Comparison of ENCODE assay signal across 1 fruit fly cellular context in genomic region chrX:3355180-3355579, dm6.
TF ChIP-seq lines count a peak whose summit lies in the region.

No protein-coding gene starts in this region.

TF ChIP-seq in whole organism, embryonic, 481 proteins besides CTCF, POLR2A, EP300 and RAD21 (continued from another document):
- peak; percentile 84 for TF ChIP-seq CG12391 (tag; optimal IDR thresholded peaks at IDR 0.05; lab: Kevin White, UChicago)
- TF ChIP-seq Eip74EF (GFP tag; optimal IDR thresholded peaks at IDR 0.05; lab: Kevin White, UChicago): peak in 1 of 2 experiments; percentile 42
- TF ChIP-seq CG10147 (GFP tag; optimal IDR thresholded peaks at IDR 0.05; lab: Kevin White, UChicago): peak; percentile 57
- TF ChIP-seq run (tag; optimal IDR thresholded peaks at IDR 0.05; lab: Kevin White, UChicago): no peak
- peak; percentile 2 to 67 for TF ChIP-seq chif (GFP tag; optimal IDR thresholded peaks at IDR 0.05; lab: Kevin White, UChicago)
- TF ChIP-seq CG10462 (GFP tag; optimal IDR thresholded peaks at IDR 0.05; lab: Kevin White, UChicago): peak; percentile 57
- peak; percentile 65 for TF ChIP-seq ind (GFP tag; optimal IDR thresholded peaks at IDR 0.05; lab: Kevin White, UChicago)
- TF ChIP-seq Oaz (GFP tag; IDR thresholded peaks at IDR 0.05; lab: Robert Waterston, UW): 0 out of 2 replicates have a peak, but pooled peaks have one; percentile 32
- TF ChIP-seq CG3838 (GFP tag; optimal IDR thresholded peaks at IDR 0.05; lab: Kevin White, UChicago): no peak
- peak; percentile 76 for TF ChIP-seq PHDP (tag; optimal IDR thresholded peaks at IDR 0.05; lab: Kevin White, UChicago)
- TF ChIP-seq NC2α (GFP tag; optimal IDR thresholded peaks at IDR 0.05; lab: Kevin White, UChicago): no peak
- TF ChIP-seq fu2 (GFP tag; optimal IDR thresholded peaks at IDR 0.05; lab: Kevin White, UChicago): no peak
- no peak for TF ChIP-seq CG17802 (tag; optimal IDR thresholded peaks at IDR 0.05; lab: Kevin White, UChicago)
- no peak for TF ChIP-seq CG18011 (GFP tag; optimal IDR thresholded peaks at IDR 0.05; lab: Kevin White, UChicago)
- TF ChIP-seq Abd-B (GFP tag; optimal IDR thresholded peaks at IDR 0.05; lab: Kevin White, UChicago): peak; percentile 67
- peak; percentile 34 for TF ChIP-seq trh (GFP tag; optimal IDR thresholded peaks at IDR 0.05; lab: Kevin White, UChicago)
- peak; percentile 92 for TF ChIP-seq ara (GFP tag; IDR thresholded peaks at IDR 0.05; lab: Robert Waterston, UW)
- TF ChIP-seq pnt (GFP tag; optimal IDR thresholded peaks at IDR 0.05; lab: Kevin White, UChicago): peak; percentile 32
- peak; percentile 66 for TF ChIP-seq CG17385 (GFP tag; optimal IDR thresholded peaks at IDR 0.05; lab: Kevin White, UChicago)
- TF ChIP-seq CG2120 (GFP tag; optimal IDR thresholded peaks at IDR 0.05; lab: Kevin White, UChicago): peak; percentile 65
- peak; percentile 83 for TF ChIP-seq CG7372 (GFP tag; IDR thresholded peaks at IDR 0.05; lab: Robert Waterston, UW)
- TF ChIP-seq Sin3A (optimal IDR thresholded peaks at IDR 0.05; lab: Kevin White, UChicago): no peak
- peak; percentile 73 for TF ChIP-seq CG14441 (GFP tag; IDR thresholded peaks at IDR 0.05; lab: Robert Waterston, UW)
- no peak for TF ChIP-seq slp2 (GFP tag; optimal IDR thresholded peaks at IDR 0.05; lab: Kevin White, UChicago)
- TF ChIP-seq Spps (tag; optimal IDR thresholded peaks at IDR 0.05; lab: Kevin White, UChicago): peak; percentile 80
- no peak for TF ChIP-seq fru (optimal IDR thresholded peaks at IDR 0.05; lab: Kevin White, UChicago)
- TF ChIP-seq psq (GFP tag; optimal IDR thresholded peaks at IDR 0.05; lab: Kevin White, UChicago): peak; percentile 29
- peak; percentile 76 for TF ChIP-seq CG31441 (GFP tag; IDR thresholded peaks at IDR 0.05; lab: Robert Waterston, UW)
- peak; percentile 91 for TF ChIP-seq otp (GFP tag; IDR thresholded peaks at IDR 0.05; lab: Robert Waterston, UW)
- peak; percentile 12 for TF ChIP-seq Dad (GFP tag; optimal IDR thresholded peaks at IDR 0.05; lab: Kevin White, UChicago)
- 0 out of 3 replicates have a peak, but pooled peaks have one; percentile 12 for TF ChIP-seq z (GFP tag; IDR thresholded peaks at IDR 0.05; lab: Robert Waterston, UW)
- peak; percentile 93 for TF ChIP-seq CG15696 (tag; optimal IDR thresholded peaks at IDR 0.05; lab: Kevin White, UChicago)
- TF ChIP-seq CG31365 (tag; optimal IDR thresholded peaks at IDR 0.05; lab: Kevin White, UChicago): no peak
- TF ChIP-seq crc (GFP tag; optimal IDR thresholded peaks at IDR 0.05; lab: Kevin White, UChicago): peak; percentile 2
- no peak for TF ChIP-seq vnd (GFP tag; IDR thresholded peaks at IDR 0.05; lab: Robert Waterston, UW; ENCODE audit: partially characterized antibody)
- no peak for TF ChIP-seq hth (optimal IDR thresholded peaks at IDR 0.05; lab: Kevin White, UChicago)
- TF ChIP-seq H2.0 (GFP tag; IDR thresholded peaks at IDR 0.05; lab: Robert Waterston, UW): peak; percentile 80
- no peak for TF ChIP-seq CG9797 (GFP tag; optimal IDR thresholded peaks at IDR 0.05; lab: Kevin White, UChicago)
- TF ChIP-seq oc (tag; optimal IDR thresholded peaks at IDR 0.05; lab: Kevin White, UChicago): peak; percentile 69
- TF ChIP-seq CG13775 (GFP tag; optimal IDR thresholded peaks at IDR 0.05; lab: Kevin White, UChicago): peak; percentile 84
- no peak for TF ChIP-seq Tbp (GFP tag; optimal IDR thresholded peaks at IDR 0.05; lab: Kevin White, UChicago)
- peak; percentile 85 for TF ChIP-seq CG1024 (GFP tag; IDR thresholded peaks at IDR 0.05; lab: Robert Waterston, UW)
- no peak for TF ChIP-seq Hmx (GFP tag; optimal IDR thresholded peaks at IDR 0.05; lab: Kevin White, UChicago)
- TF ChIP-seq chn (GFP tag; optimal IDR thresholded peaks at IDR 0.05; lab: Kevin White, UChicago): peak; percentile 38
- TF ChIP-seq CG2678 (tag; optimal IDR thresholded peaks at IDR 0.05; lab: Kevin White, UChicago): peak; percentile 83
- peak; percentile 11 for TF ChIP-seq exex (tag; optimal IDR thresholded peaks at IDR 0.05; lab: Kevin White, UChicago)
- TF ChIP-seq ranshi (GFP tag; IDR thresholded peaks at IDR 0.05; lab: Robert Waterston, UW): peak; percentile 85
- peak; percentile 74 for TF ChIP-seq CG18599 (GFP tag; optimal IDR thresholded peaks at IDR 0.05; lab: Kevin White, UChicago)
- peak; percentile 59; the same call in 1 of the 2 replicates for TF ChIP-seq aop (GFP tag; IDR thresholded peaks at IDR 0.05; lab: Robert Waterston, UW)
- TF ChIP-seq CG18262 (tag; optimal IDR thresholded peaks at IDR 0.05; lab: Kevin White, UChicago): peak; percentile 87
- TF ChIP-seq CG9817 (tag; optimal IDR thresholded peaks at IDR 0.05; lab: Kevin White, UChicago): peak; percentile 60
- peak; percentile 82 for TF ChIP-seq croc (GFP tag; conservative IDR thresholded peaks at IDR 0.05; lab: Robert Waterston, UW)
- peak; percentile 72 for TF ChIP-seq bcd (GFP tag; optimal IDR thresholded peaks at IDR 0.05; lab: Kevin White, UChicago)
- TF ChIP-seq Dref (GFP tag; IDR thresholded peaks at IDR 0.05; lab: Robert Waterston, UW): no peak
- TF ChIP-seq insv (GFP tag; optimal IDR thresholded peaks at IDR 0.05; lab: Kevin White, UChicago): no peak
- no peak for TF ChIP-seq Drgx (GFP tag; IDR thresholded peaks at IDR 0.05; lab: Robert Waterston, UW)
- TF ChIP-seq Bgb (GFP tag; IDR thresholded peaks at IDR 0.05; lab: Robert Waterston, UW; ENCODE audit: partially characterized antibody): no peak
- TF ChIP-seq Max (GFP tag; optimal IDR thresholded peaks at IDR 0.05; lab: Kevin White, UChicago): peak; percentile 72
- no peak for TF ChIP-seq emc (GFP tag; optimal IDR thresholded peaks at IDR 0.05; lab: Kevin White, UChicago)
- no peak for TF ChIP-seq CG12744 (GFP tag; optimal IDR thresholded peaks at IDR 0.05; lab: Kevin White, UChicago)
- TF ChIP-seq Camta (GFP tag; optimal IDR thresholded peaks at IDR 0.05; lab: Kevin White, UChicago): peak; percentile 53
- peak; percentile 78 for TF ChIP-seq esg (GFP tag; conservative IDR thresholded peaks at IDR 0.05; lab: Robert Waterston, UW)
- no peak for TF ChIP-seq CG7963 (GFP tag; IDR thresholded peaks at IDR 0.05; lab: Robert Waterston, UW; ENCODE audit: partially characterized antibody)
- no peak; the same call in 1 of the 2 replicates for TF ChIP-seq gsb (GFP tag; IDR thresholded peaks at IDR 0.05; lab: Robert Waterston, UW)
- no peak for TF ChIP-seq pzg (GFP tag; optimal IDR thresholded peaks at IDR 0.05; lab: Kevin White, UChicago)
- peak; percentile 86 for TF ChIP-seq Ada2b (GFP tag; IDR thresholded peaks at IDR 0.05; lab: Robert Waterston, UW)
- no peak for TF ChIP-seq CG12769 (tag; optimal IDR thresholded peaks at IDR 0.05; lab: Kevin White, UChicago)
- TF ChIP-seq MBD-R2 (GFP tag; IDR thresholded peaks at IDR 0.05; lab: Robert Waterston, UW): peak; percentile 56
- peak; percentile 54 for TF ChIP-seq Lhr (GFP tag; optimal IDR thresholded peaks at IDR 0.05; lab: Kevin White, UChicago)
- TF ChIP-seq Atf3 (GFP tag; optimal IDR thresholded peaks at IDR 0.05; lab: Kevin White, UChicago): peak; percentile 39
- TF ChIP-seq dysf (GFP tag; IDR thresholded peaks at IDR 0.05; lab: Robert Waterston, UW): peak; percentile 82
- peak; percentile 68 for TF ChIP-seq twi (tag; optimal IDR thresholded peaks at IDR 0.05; lab: Kevin White, UChicago)
- peak; percentile 54 for TF ChIP-seq Asciz (GFP tag; optimal IDR thresholded peaks at IDR 0.05; lab: Kevin White, UChicago)
- TF ChIP-seq Blimp-1 (GFP tag; optimal IDR thresholded peaks at IDR 0.05; lab: Kevin White, UChicago): peak; percentile 85
